Worm (Caenorhabditis elegans) whole organism, L4 larva: ENCODE results near the gene T05C12.1.

ENCODE experiments used
- aly-2 ChIP-seq: sonication (generic microtip); optimal IDR thresholded peaks from 2 replicates; lab custom pipeline; 2018; ENCODE audit warnings: missing biosample characterization, missing genetic modification characterization
- fkh-10 ChIP-seq: fragments of 150-350 bp; optimal IDR thresholded peaks from 2 replicates; lab custom pipeline; 2014; ENCODE audit warnings: missing biosample characterization, missing genetic modification reagents, missing genetic modification characterization
- fos-1 ChIP-seq: fragments of 150-350 bp; optimal IDR thresholded peaks from 2 replicates; lab custom pipeline; 2014; ENCODE audit warnings: missing biosample characterization, missing genetic modification characterization
- lin-39 ChIP-seq: fragments of 150-350 bp; optimal IDR thresholded peaks from 2 replicates; lab custom pipeline; 2014; ENCODE audit warnings: missing biosample characterization, missing genetic modification reagents, missing genetic modification characterization
- pha-4 ChIP-seq, 2 experiments: fragments of 150-350 bp in 1 of 2; fragments of 200-800 bp in 1 of 2; sonication (Bioruptor generic) in 1 of 2; IDR thresholded peaks in 1 of 2; optimal IDR thresholded peaks in 1 of 2; 2 replicates each; pipeline versions ENCODE4 v1.3.6 to Lab custom; 2014 to 2022; ENCODE audit warnings: missing genetic modification characterization in 2 of 2, missing genetic modification reagents in 2 of 2, missing biosample characterization in 1 of 2, missing compliant biosample characterization in 1 of 2

DNA sequence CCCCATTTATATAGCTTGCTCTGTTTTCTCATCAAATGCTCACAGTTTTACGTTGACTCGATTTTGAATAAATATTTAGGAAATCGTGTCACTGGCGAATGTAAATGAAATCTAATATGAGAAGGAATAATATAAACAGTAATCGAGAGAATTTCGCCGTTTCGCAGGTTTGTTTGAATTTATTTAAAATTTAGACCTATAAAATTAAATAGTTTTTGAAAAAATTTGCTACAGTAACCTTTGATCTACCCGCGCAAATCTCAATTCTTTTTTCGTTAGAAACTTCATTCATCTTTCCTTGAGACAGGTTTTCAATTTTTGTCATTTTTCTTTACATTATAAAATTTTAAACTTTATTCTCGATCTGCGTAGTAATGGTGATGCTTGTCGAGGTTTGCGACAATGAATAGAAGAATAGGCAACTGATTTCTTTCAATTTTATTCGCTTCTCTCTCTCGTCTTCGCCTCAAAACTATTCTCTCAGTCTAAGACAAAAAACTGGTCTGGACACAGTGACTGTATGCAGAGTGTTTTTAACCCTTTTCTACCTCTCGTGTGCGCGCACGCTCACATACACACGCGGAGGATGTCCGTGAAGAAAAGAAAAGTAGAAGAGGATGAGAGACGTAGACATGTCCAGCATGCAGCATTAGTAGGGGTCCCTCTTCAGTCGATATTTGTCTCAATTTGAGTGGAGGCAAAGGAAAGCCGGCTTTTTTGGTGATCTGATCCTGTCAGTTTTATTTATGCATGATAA lies 49.0 kb downstream of the T05C12.1 start, which contains the start of gene dab-1:
- TF ChIP-seq aly-2 (tag; lab: Kevin White, UChicago) (no peak), fkh-10 (GFP tag; lab: Kevin White, UChicago) (no peak), lin-39 (tag; lab: Kevin White, UChicago) (no peak), fos-1 (tag; lab: Kevin White, UChicago) (no peak), pha-4 (GFP tag; IDR thresholded peaks at IDR 0.05; lab: Robert Waterston, UW) (no peak), pha-4 (tag; optimal IDR thresholded peaks at IDR 0.05; lab: Kevin White, UChicago) (no peak)
